Fruit fly (Drosophila melanogaster) whole organism, pupa: ENCODE measurements around the gene mtTFB2.

Source experiments
- CG14655 ChIP-seq: fragments of 200-800 bp; sonication (Bioruptor generic); optimal IDR thresholded peaks from 3 replicates; lab custom pipeline; 2017; ENCODE audit warnings: mild to moderate bottlenecking, missing biosample characterization, missing genetic modification reagents, missing genetic modification characterization
- CG8301 ChIP-seq: fragments of 200-800 bp; sonication (Bioruptor generic); optimal IDR thresholded peaks from 2 replicates; lab custom pipeline; 2018; ENCODE audit warnings: missing biosample characterization, mild to moderate bottlenecking, missing genetic modification characterization
- D1 ChIP-seq: fragments of 200-800 bp; sonication (Bioruptor generic); optimal IDR thresholded peaks from 2 replicates; lab custom pipeline; 2018; ENCODE audit warnings: missing biosample characterization, mild to moderate bottlenecking, missing genetic modification characterization, moderate library complexity
- EcR ChIP-seq: fragments of 200-800 bp; sonication (Bioruptor generic); optimal IDR thresholded peaks from 3 replicates; lab custom pipeline; 2019; ENCODE audit warnings: missing biosample characterization, missing genetic modification characterization, mild to moderate bottlenecking, moderate library complexity, missing genetic modification reagents
- Pif1B ChIP-seq: fragments of 200-800 bp; sonication (Bioruptor generic); optimal IDR thresholded peaks from 3 replicates; lab custom pipeline; 2016; ENCODE audit warnings: missing biosample characterization, missing genetic modification characterization
- Snoo ChIP-seq: fragments of 200-800 bp; sonication (Bioruptor generic); optimal IDR thresholded peaks from 3 replicates; lab custom pipeline; 2017; ENCODE audit warnings: missing biosample characterization, mild to moderate bottlenecking, missing genetic modification characterization, inconsistent platforms

DNA sequence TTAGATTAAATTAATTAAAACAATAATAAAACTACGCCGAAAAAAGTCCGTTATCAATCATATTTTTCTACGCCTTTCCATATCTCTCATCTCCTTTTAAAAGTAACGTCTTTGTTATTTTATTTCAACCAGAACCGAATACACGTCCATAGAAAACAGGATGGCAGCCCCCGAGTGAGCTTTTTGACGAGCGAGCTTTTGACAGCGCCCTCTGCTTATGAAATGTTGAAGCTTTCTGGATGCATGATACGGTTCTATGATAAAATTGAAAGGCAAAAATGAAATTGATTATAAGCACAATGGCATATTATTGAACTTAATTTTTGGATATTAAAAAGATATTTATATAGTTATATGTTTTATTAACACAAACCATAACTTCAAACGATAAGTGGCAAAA is 31.3 kb downstream of the mtTFB2 start:
- TF ChIP-seq Snoo (tag; lab: Kevin White, UChicago) (no peak), CG14655 (GFP tag; lab: Kevin White, UChicago) (no peak), EcR (GFP tag; lab: Kevin White, UChicago) (no peak), D1 (tag; lab: Kevin White, UChicago) (peak; percentile 21), CG8301 (tag; lab: Kevin White, UChicago) (no peak), Pif1B (no peak)
